Worm (Caenorhabditis elegans) whole organism, L4 larva: Measurements from ENCODE around the gene fbxa-11.

Experiments
- R02D3.7 ChIP-seq: fragments of 150-350 bp; sonication (generic microtip); optimal IDR thresholded peaks from 3 replicates; lab custom pipeline; 2014; ENCODE audit warnings: missing biosample characterization, missing genetic modification characterization
- ZK546.5 ChIP-seq, 2 experiments: sonication (generic microtip); optimal IDR thresholded peaks; 2 replicates each; lab custom pipeline; 2017; ENCODE audit warnings: missing biosample characterization in 2 of 2, missing genetic modification characterization in 2 of 2
- lin-13 ChIP-seq: fragments of 150-350 bp; optimal IDR thresholded peaks from 2 replicates; lab custom pipeline; 2014; ENCODE audit warnings: missing biosample characterization, missing genetic modification reagents, missing genetic modification characterization
- lin-39 ChIP-seq: fragments of 150-350 bp; optimal IDR thresholded peaks from 2 replicates; lab custom pipeline; 2014; ENCODE audit warnings: missing biosample characterization, missing genetic modification reagents, missing genetic modification characterization
- lsy-2 ChIP-seq, 2 experiments: fragments of 150-350 bp in 1 of 2; sonication (generic microtip) in 1 of 2; optimal IDR thresholded peaks; 2 replicates each; lab custom pipeline; 2014 to 2017; ENCODE audit warnings: missing biosample characterization in 2 of 2, missing genetic modification characterization in 2 of 2
- mdl-1 ChIP-seq, 2 experiments: fragments of 150-350 bp in 1 of 2; sonication (generic microtip) in 1 of 2; optimal IDR thresholded peaks; 2 replicates each; lab custom pipeline; 2014 to 2017; ENCODE audit warnings: missing biosample characterization in 2 of 2, missing genetic modification characterization in 2 of 2
- nhr-6 ChIP-seq: fragments of 150-350 bp; optimal IDR thresholded peaks from 2 replicates; lab custom pipeline; 2014; ENCODE audit warnings: missing biosample characterization, missing genetic modification characterization
- tag-97 ChIP-seq: fragments of 200-800 bp; sonication (Bioruptor generic); IDR thresholded peaks from 2 replicates; pipeline ENCODE4 v1.3.6; 2022; ENCODE audit warnings: missing genetic modification characterization, missing compliant biosample characterization
- unc-39 ChIP-seq: sonication (generic microtip); optimal IDR thresholded peaks from 2 replicates; lab custom pipeline; 2017; ENCODE audit warnings: missing biosample characterization, missing genetic modification characterization
- unc-62 ChIP-seq, 3 experiments: fragments of 150-350 bp in 1 of 3; sonication (generic microtip); optimal IDR thresholded peaks in 2 of 3; peaks in 1 of 3; 1 replicate in 1 of 3; 2 replicates in 2 of 3; lab custom pipeline; 2014 to 2017; ENCODE audit warnings: missing biosample characterization in 3 of 3, missing genetic modification characterization in 3 of 3, missing genetic modification reagents in 3 of 3, missing genotype in 1 of 3
- zfp-2 ChIP-seq: sonication (generic microtip); optimal IDR thresholded peaks from 2 replicates; lab custom pipeline; 2016; ENCODE audit warnings: mild to moderate bottlenecking, missing genetic modification characterization, missing compliant biosample characterization

DNA sequence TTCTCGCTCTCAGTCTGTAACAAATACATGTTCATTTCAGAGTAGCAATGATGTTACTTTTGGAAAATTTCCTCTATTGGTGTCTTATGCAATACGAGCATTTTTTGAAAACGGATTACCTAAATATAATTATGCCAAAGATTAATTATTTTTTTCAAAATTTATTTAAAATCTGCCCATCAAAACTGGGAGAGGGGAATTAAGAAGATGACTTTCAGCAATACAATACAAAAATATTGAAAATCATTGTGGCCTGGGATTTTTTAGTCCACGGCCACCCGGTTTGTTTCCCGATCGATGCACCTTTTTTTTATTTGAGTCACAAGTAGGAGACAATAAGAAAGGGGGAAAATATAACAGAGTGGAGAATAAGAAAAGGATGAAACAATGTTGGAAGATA lies 12.7 kb upstream of the fbxa-11 start, which contains the start of gene fbxa-56:
- no peak for TF ChIP-seq tag-97
- TF ChIP-seq mdl-1 (tag; optimal IDR thresholded peaks at IDR 0.05; lab: Kevin White, UChicago) = no peak
- TF ChIP-seq zfp-2 (tag; lab: Kevin White, UChicago) = no peak
- no peak for TF ChIP-seq R02D3.7
- no peak for TF ChIP-seq nhr-6 (tag; lab: Kevin White, UChicago)
- TF ChIP-seq lin-13 = no peak
- TF ChIP-seq ZK546.5 (tag; optimal IDR thresholded peaks at IDR 0.05; lab: Kevin White, UChicago) = no peak
- no peak for TF ChIP-seq unc-62 (GFP tag; optimal IDR thresholded peaks at IDR 0.05 in 1 of 2; lab: Kevin White, UChicago)
- no peak for TF ChIP-seq unc-62 (tag; optimal IDR thresholded peaks at IDR 0.05; lab: Kevin White, UChicago)
- TF ChIP-seq unc-39 (tag; lab: Kevin White, UChicago) = no peak
- no peak for TF ChIP-seq lsy-2 (tag; optimal IDR thresholded peaks at IDR 0.05; lab: Kevin White, UChicago)
- no peak for TF ChIP-seq lin-39
